Worm (Caenorhabditis elegans): Measurements from ENCODE around the gene srbc-25.

- no peak for TF ChIP-seq him-1 (tag; optimal IDR thresholded peaks at IDR 0.05)
- no peak for TF ChIP-seq W03F9.2 (tag; optimal IDR thresholded peaks at IDR 0.05)
Measured at ce11 chrV:17157154-17157553, 16.7 kb upstream of the srbc-25 start, which contains the start of gene F40D4.13.

Measured in whole organism, L4/young adult.